Fruit fly (Drosophila melanogaster) whole organism, embryonic: ENCODE data around the gene pros.

ENCODE experiments used
- Adf1 ChIP-seq: fragments of 200-800 bp; sonication (Bioruptor generic); IDR thresholded peaks from 2 replicates; pipeline ENCODE4 v1.3.6; 2022; ENCODE audit warnings: missing biosample characterization, missing genetic modification characterization
- Asciz ChIP-seq: fragments of 200-800 bp; sonication (Bioruptor generic); optimal IDR thresholded peaks from 2 replicates; lab custom pipeline; 2017; ENCODE audit warnings: missing biosample characterization, mild to moderate bottlenecking, missing genetic modification characterization, missing genetic modification reagents
- CG10209 ChIP-seq: fragments of 200-800 bp; sonication (Bioruptor generic); optimal IDR thresholded peaks from 3 replicates; lab custom pipeline; 2017; ENCODE audit warnings: missing biosample characterization, mild to moderate bottlenecking, missing genetic modification characterization, missing genetic modification reagents
- CG11723 ChIP-seq: fragments of 200-800 bp; sonication (Bioruptor generic); optimal IDR thresholded peaks from 2 replicates; lab custom pipeline; 2017; ENCODE audit warnings: missing biosample characterization, mild to moderate bottlenecking, missing genetic modification characterization
- CG1233 ChIP-seq: fragments of 200-800 bp; sonication (Bioruptor generic); optimal IDR thresholded peaks from 4 replicates; lab custom pipeline; 2018; ENCODE audit warnings: missing biosample characterization, mild to moderate bottlenecking, missing genetic modification characterization
- CG14860 ChIP-seq: fragments of 200-800 bp; sonication (Bioruptor generic); IDR thresholded peaks from 3 replicates; pipeline ENCODE4 v1.3.6; 2022; ENCODE audit warnings: missing biosample characterization, missing genetic modification characterization; ENCODE audit not compliant: partially characterized antibody
- CG17359 ChIP-seq: fragments of 200-800 bp; sonication (Bioruptor generic); optimal IDR thresholded peaks from 3 replicates; lab custom pipeline; 2018; ENCODE audit warnings: missing biosample characterization, mild to moderate bottlenecking, missing genetic modification characterization, moderate library complexity
- CG17385 ChIP-seq: fragments of 200-800 bp; sonication (Bioruptor generic); optimal IDR thresholded peaks from 3 replicates; lab custom pipeline; 2018; ENCODE audit warnings: missing biosample characterization, mild to moderate bottlenecking, missing genetic modification characterization
- CG18599 ChIP-seq: fragments of 200-800 bp; sonication (Bioruptor generic); optimal IDR thresholded peaks from 3 replicates; lab custom pipeline; 2017; ENCODE audit warnings: missing biosample characterization, missing genetic modification characterization, mild to moderate bottlenecking, moderate library complexity, missing genetic modification reagents
- CG30020 ChIP-seq: fragments of 200-800 bp; optimal IDR thresholded peaks from 2 replicates; lab custom pipeline; 2019; ENCODE audit warnings: missing biosample characterization, mild to moderate bottlenecking, missing genetic modification characterization, moderate library complexity
- CG31224 ChIP-seq: fragments of 200-800 bp; sonication (Bioruptor generic); IDR thresholded peaks from 2 replicates; pipeline ENCODE4 v1.3.6; 2022; ENCODE audit warnings: missing biosample characterization, missing genetic modification characterization
- CG3281 ChIP-seq: fragments of 200-800 bp; sonication (Bioruptor generic); optimal IDR thresholded peaks from 3 replicates; lab custom pipeline; 2017; ENCODE audit warnings: missing biosample characterization, mild to moderate bottlenecking, missing genetic modification characterization
- CG4424 ChIP-seq: fragments of 200-800 bp; sonication (Bioruptor generic); optimal IDR thresholded peaks from 3 replicates; lab custom pipeline; 2016; ENCODE audit warnings: missing biosample characterization, missing genetic modification characterization
- CG7963 ChIP-seq: fragments of 200-800 bp; sonication (Bioruptor generic); IDR thresholded peaks from 3 replicates; pipeline ENCODE4 v1.3.6; 2022; ENCODE audit warnings: missing biosample characterization, missing genetic modification characterization; ENCODE audit not compliant: partially characterized antibody
- CG8765 ChIP-seq: fragments of 200-800 bp; sonication (Bioruptor generic); IDR thresholded peaks from 2 replicates; pipeline ENCODE4 v1.3.6; 2022; ENCODE audit warnings: missing biosample characterization, missing genetic modification characterization
- CG8924 ChIP-seq: fragments of 200-800 bp; optimal IDR thresholded peaks from 3 replicates; lab custom pipeline; 2019; ENCODE audit warnings: missing biosample characterization, mild to moderate bottlenecking, missing genetic modification characterization, moderate library complexity
- CkIIα-i1 ChIP-seq: fragments of 200-800 bp; sonication (Bioruptor generic); IDR thresholded peaks from 2 replicates; pipeline ENCODE4 v1.3.6; 2022; ENCODE audit warnings: missing biosample characterization, missing genetic modification characterization
- D19A ChIP-seq: fragments of 200-800 bp; optimal IDR thresholded peaks from 3 replicates; lab custom pipeline; 2019; ENCODE audit warnings: missing biosample characterization, mild to moderate bottlenecking, missing genetic modification characterization, moderate library complexity
- D19B ChIP-seq: fragments of 200-800 bp; sonication (Bioruptor generic); optimal IDR thresholded peaks from 2 replicates; lab custom pipeline; 2017; ENCODE audit warnings: missing biosample characterization, mild to moderate bottlenecking, missing genetic modification characterization
- Deaf1 ChIP-seq: fragments of 200-800 bp; optimal IDR thresholded peaks from 3 replicates; lab custom pipeline; 2019; ENCODE audit warnings: missing biosample characterization, mild to moderate bottlenecking, missing genetic modification characterization, moderate library complexity
- Dip3 ChIP-seq: fragments of 200-800 bp; sonication (Bioruptor generic); optimal IDR thresholded peaks from 3 replicates; lab custom pipeline; 2016; ENCODE audit warnings: missing biosample characterization, missing genetic modification characterization
- Doc2 ChIP-seq: fragments of 200-800 bp; sonication (Bioruptor generic); IDR thresholded peaks from 2 replicates; pipeline ENCODE4 v1.3.6; 2022; ENCODE audit warnings: missing biosample characterization, missing genetic modification characterization
- Ets65A ChIP-seq: fragments of 200-800 bp; sonication (Bioruptor generic); peaks from one replicate; lab custom pipeline; 2016; ENCODE audit warnings: missing biosample characterization, missing genetic modification characterization
- Hr78 ChIP-seq, 2 experiments: fragments of 200-800 bp in 1 of 2; fragments of >200 bp in 1 of 2; sonication (Bioruptor generic) in 1 of 2; optimal IDR thresholded peaks; 2 replicates each; lab custom pipeline; 2017 to 2019; ENCODE audit warnings: missing biosample characterization in 2 of 2, missing genetic modification characterization in 2 of 2, mild to moderate bottlenecking in 1 of 2, moderate library complexity in 1 of 2
- Myb ChIP-seq: fragments of 200-800 bp; sonication (Bioruptor generic); optimal IDR thresholded peaks from 2 replicates; lab custom pipeline; 2016; ENCODE audit warnings: missing biosample characterization, missing genetic modification characterization
- Nf-YB ChIP-seq: fragments of 200-800 bp; sonication (Bioruptor generic); optimal IDR thresholded peaks from 3 replicates; lab custom pipeline; 2019; ENCODE audit warnings: missing biosample characterization, mild to moderate bottlenecking, missing genetic modification characterization, moderate library complexity
- Nf-YC ChIP-seq: fragments of 200-800 bp; optimal IDR thresholded peaks from 3 replicates; lab custom pipeline; 2019; ENCODE audit warnings: missing biosample characterization, mild to moderate bottlenecking, missing genetic modification characterization, moderate library complexity
- Poxn ChIP-seq: fragments of 200-800 bp; sonication (Bioruptor generic); IDR thresholded peaks from 2 replicates; pipeline ENCODE4 v1.3.6; 2022; ENCODE audit warnings: missing biosample characterization, missing genetic modification characterization
- Ravus ChIP-seq: fragments of 200-800 bp; sonication (Bioruptor generic); IDR thresholded peaks from 2 replicates; pipeline ENCODE4 v1.3.6; 2022; ENCODE audit warnings: missing biosample characterization, missing genetic modification characterization
- Rx ChIP-seq: fragments of 200-800 bp; sonication (Bioruptor generic); IDR thresholded peaks from 2 replicates; pipeline ENCODE4 v1.3.6; 2022; ENCODE audit warnings: missing biosample characterization, missing genetic modification characterization
- Ssrp ChIP-seq: fragments of 200-800 bp; sonication (Bioruptor generic); optimal IDR thresholded peaks from 2 replicates; lab custom pipeline; 2018; ENCODE audit warnings: missing biosample characterization, mild to moderate bottlenecking, missing genetic modification characterization, moderate library complexity
- Stat92E ChIP-seq, 3 experiments: fragments of >200 bp in 2 of 3; fragments of 200-800 bp in 1 of 3; sonication (Bioruptor generic) in 1 of 3; optimal IDR thresholded peaks; 2 replicates each; lab custom pipeline; 2017 to 2019; ENCODE audit warnings: missing biosample characterization in 3 of 3, missing genetic modification characterization in 3 of 3, mild to moderate bottlenecking in 1 of 3, moderate library complexity in 1 of 3
- Tbp ChIP-seq: fragments of >200 bp; optimal IDR thresholded peaks from 2 replicates; lab custom pipeline; 2018; ENCODE audit warnings: missing biosample characterization, missing genetic modification characterization
- Trl ChIP-seq, 3 experiments: fragments of >200 bp in 2 of 3; fragments of 200-800 bp in 1 of 3; sonication (Bioruptor generic) in 1 of 3; optimal IDR thresholded peaks; 2 replicates in 1 of 3; 3 replicates in 2 of 3; lab custom pipeline; 2016 to 2017; ENCODE audit warnings: missing biosample characterization in 1 of 3, missing genetic modification characterization in 1 of 3
- Xbp1 ChIP-seq: fragments of 200-800 bp; sonication (Bioruptor generic); optimal IDR thresholded peaks from 3 replicates; lab custom pipeline; 2016; ENCODE audit warnings: missing biosample characterization, mild to moderate bottlenecking, missing genetic modification characterization
- ap ChIP-seq: fragments of 200-800 bp; sonication (Bioruptor generic); IDR thresholded peaks from 2 replicates; pipeline ENCODE4 v1.3.6; 2022; ENCODE audit warnings: missing biosample characterization, missing genetic modification characterization
- chinmo ChIP-seq: fragments of 200-800 bp; sonication (Bioruptor generic); IDR thresholded peaks from 4 replicates; pipeline ENCODE4 v1.3.6; 2022; ENCODE audit warnings: missing biosample characterization, missing genetic modification characterization; ENCODE audit not compliant: partially characterized antibody
- crol ChIP-seq: fragments of 200-800 bp; sonication (Bioruptor generic); IDR thresholded peaks from 2 replicates; pipeline ENCODE4 v1.3.6; 2022; ENCODE audit warnings: missing biosample characterization, missing genetic modification characterization
- disco-r ChIP-seq: fragments of 200-800 bp; sonication (Bioruptor generic); optimal IDR thresholded peaks from 2 replicates; lab custom pipeline; 2016; ENCODE audit warnings: missing biosample characterization, missing genetic modification characterization
- knrl ChIP-seq: fragments of 200-800 bp; sonication (Bioruptor generic); IDR thresholded peaks from 3 replicates; pipeline ENCODE4 v1.3.6; 2022; ENCODE audit warnings: missing biosample characterization, missing genetic modification characterization; ENCODE audit not compliant: partially characterized antibody
- lmd ChIP-seq: fragments of 200-800 bp; sonication (Bioruptor generic); IDR thresholded peaks from 2 replicates; pipeline ENCODE4 v1.3.6; 2022; ENCODE audit warnings: missing biosample characterization, missing genetic modification characterization
- mirr ChIP-seq: fragments of 200-800 bp; sonication (Bioruptor generic); optimal IDR thresholded peaks from 3 replicates; lab custom pipeline; 2018; ENCODE audit warnings: missing biosample characterization, mild to moderate bottlenecking, missing genetic modification characterization
- nom ChIP-seq: fragments of 200-800 bp; sonication (Bioruptor generic); optimal IDR thresholded peaks from 2 replicates; lab custom pipeline; 2017; ENCODE audit warnings: missing biosample characterization, missing genetic modification characterization, mild to moderate bottlenecking, moderate library complexity, missing genetic modification reagents
- pan ChIP-seq, 4 experiments: fragments of >200 bp in 3 of 4; fragments of 200-800 bp in 1 of 4; sonication (Bioruptor generic) in 1 of 4; optimal IDR thresholded peaks in 3 of 4; IDR thresholded peaks in 1 of 4; 2 replicates each; pipeline versions ENCODE4 v1.3.6 to Lab custom; 2017 to 2022; ENCODE audit warnings: missing biosample characterization in 2 of 4, missing genetic modification characterization in 2 of 4, mixed read lengths in 1 of 4
- phol ChIP-seq: fragments of 200-800 bp; sonication (Bioruptor generic); optimal IDR thresholded peaks from 3 replicates; lab custom pipeline; 2018; ENCODE audit warnings: missing biosample characterization, mild to moderate bottlenecking, missing genetic modification characterization, moderate library complexity
- schlank ChIP-seq: fragments of 200-800 bp; sonication (Bioruptor generic); optimal IDR thresholded peaks from 2 replicates; lab custom pipeline; 2018; ENCODE audit warnings: missing biosample characterization, mild to moderate bottlenecking, missing genetic modification characterization
- zfh2 ChIP-seq: fragments of 200-800 bp; sonication (Bioruptor generic); optimal IDR thresholded peaks from 2 replicates; lab custom pipeline; 2016; ENCODE audit warnings: missing biosample characterization, missing genetic modification characterization

pros gene

dm6 chr3R:11335794-11336193, 7.5 kb downstream of the pros start (continued):
- TF ChIP-seq chinmo (GFP tag; lab: Robert Waterston, UW) = 0 out of 4 replicates have a peak, but pooled peaks have one; percentile 15
- peak; percentile 75 for TF ChIP-seq Ets65A
- no peak for TF ChIP-seq Asciz (GFP tag; lab: Kevin White, UChicago)
- TF ChIP-seq CG11723 (GFP tag; lab: Kevin White, UChicago) = no peak
- no peak for TF ChIP-seq CG30020 (tag; lab: Kevin White, UChicago)
- no peak for TF ChIP-seq CG4424 (GFP tag; lab: Kevin White, UChicago)

dm6 chr3R:11337109-11337508, 8.8 kb downstream of the pros start:
- TF ChIP-seq CG3281 (GFP tag; lab: Kevin White, UChicago) (no peak), CG31224 (GFP tag; lab: Robert Waterston, UW) (0 out of 2 replicates have a peak, but pooled peaks have one; percentile 25), D19A (tag; lab: Kevin White, UChicago) (no peak), schlank (tag; lab: Kevin White, UChicago) (no peak), CG18599 (GFP tag; lab: Kevin White, UChicago) (no peak), CG17359 (no peak), Adf1 (GFP tag; lab: Robert Waterston, UW) (peak; percentile 63), zfh2 (GFP tag; lab: Kevin White, UChicago) (no peak), CG17385 (GFP tag; lab: Kevin White, UChicago) (no peak), Nf-YC (tag; lab: Kevin White, UChicago) (peak; percentile 80), Ravus (no peak), D19B (GFP tag; lab: Kevin White, UChicago) (no peak), Tbp (GFP tag; lab: Kevin White, UChicago) (no peak), Doc2 (GFP tag; lab: Robert Waterston, UW) (no peak), Deaf1 (tag; lab: Kevin White, UChicago) (peak; percentile 56), Dip3 (GFP tag; lab: Kevin White, UChicago) (no peak), CG30020 (tag; lab: Kevin White, UChicago) (no peak), Nf-YB (GFP tag; lab: Kevin White, UChicago) (peak; percentile 65), phol (tag; lab: Kevin White, UChicago) (no peak), Ets65A (peak; percentile 49)

- TF ChIP-seq lmd (GFP tag; lab: Robert Waterston, UW) = 0 out of 2 replicates have a peak, but pooled peaks have one; percentile 18
- TF ChIP-seq Stat92E (GFP tag; optimal IDR thresholded peaks at IDR 0.05; lab: Kevin White, UChicago) = no peak
- TF ChIP-seq Poxn = no peak
- no peak for TF ChIP-seq crol (GFP tag; lab: Robert Waterston, UW)
- TF ChIP-seq CG8765 (GFP tag; lab: Robert Waterston, UW) = no peak
- no peak for TF ChIP-seq Rx
- no peak; the same call in 1 of the 2 replicates for TF ChIP-seq ap (GFP tag; lab: Robert Waterston, UW)
- TF ChIP-seq CG10209 = peak; percentile 13
- no peak for TF ChIP-seq CG8924
- no peak for TF ChIP-seq CG14860 (GFP tag; lab: Robert Waterston, UW)
- no peak for TF ChIP-seq CkIIα-i1 (GFP tag; lab: Robert Waterston, UW)
- no peak for TF ChIP-seq knrl
- TF ChIP-seq pan (optimal IDR thresholded peaks at IDR 0.05; lab: Kevin White, UChicago) = no peak
- TF ChIP-seq pan (GFP tag; optimal IDR thresholded peaks at IDR 0.05 in 1 of 2, IDR thresholded peaks at IDR 0.05 in 1 of 2) = peak in 1 of 2 experiments; percentile 49
- peak; percentile 1 for TF ChIP-seq Xbp1 (GFP tag; lab: Kevin White, UChicago)
- TF ChIP-seq CG7963 = no peak
- no peak for TF ChIP-seq Trl (optimal IDR thresholded peaks at IDR 0.05; lab: Kevin White, UChicago)
- TF ChIP-seq Trl (GFP tag; optimal IDR thresholded peaks at IDR 0.05; lab: Kevin White, UChicago) = no peak
- TF ChIP-seq Hr78 (GFP tag; optimal IDR thresholded peaks at IDR 0.05; lab: Kevin White, UChicago) = no peak
- TF ChIP-seq mirr (GFP tag; lab: Kevin White, UChicago) = no peak
- no peak for TF ChIP-seq disco-r (GFP tag; lab: Kevin White, UChicago)
- TF ChIP-seq Ssrp (tag; lab: Kevin White, UChicago) = no peak
- no peak for TF ChIP-seq Myb
- no peak for TF ChIP-seq nom
- TF ChIP-seq CG1233 (GFP tag; lab: Kevin White, UChicago) = peak; percentile 26
Observed at dm6 chr3R:11338287-11338686, 10.0 kb downstream of the pros start.
